Fruit fly (Drosophila melanogaster): ENCODE measurements around the gene obst-E.

Gene obst-E

DNA sequence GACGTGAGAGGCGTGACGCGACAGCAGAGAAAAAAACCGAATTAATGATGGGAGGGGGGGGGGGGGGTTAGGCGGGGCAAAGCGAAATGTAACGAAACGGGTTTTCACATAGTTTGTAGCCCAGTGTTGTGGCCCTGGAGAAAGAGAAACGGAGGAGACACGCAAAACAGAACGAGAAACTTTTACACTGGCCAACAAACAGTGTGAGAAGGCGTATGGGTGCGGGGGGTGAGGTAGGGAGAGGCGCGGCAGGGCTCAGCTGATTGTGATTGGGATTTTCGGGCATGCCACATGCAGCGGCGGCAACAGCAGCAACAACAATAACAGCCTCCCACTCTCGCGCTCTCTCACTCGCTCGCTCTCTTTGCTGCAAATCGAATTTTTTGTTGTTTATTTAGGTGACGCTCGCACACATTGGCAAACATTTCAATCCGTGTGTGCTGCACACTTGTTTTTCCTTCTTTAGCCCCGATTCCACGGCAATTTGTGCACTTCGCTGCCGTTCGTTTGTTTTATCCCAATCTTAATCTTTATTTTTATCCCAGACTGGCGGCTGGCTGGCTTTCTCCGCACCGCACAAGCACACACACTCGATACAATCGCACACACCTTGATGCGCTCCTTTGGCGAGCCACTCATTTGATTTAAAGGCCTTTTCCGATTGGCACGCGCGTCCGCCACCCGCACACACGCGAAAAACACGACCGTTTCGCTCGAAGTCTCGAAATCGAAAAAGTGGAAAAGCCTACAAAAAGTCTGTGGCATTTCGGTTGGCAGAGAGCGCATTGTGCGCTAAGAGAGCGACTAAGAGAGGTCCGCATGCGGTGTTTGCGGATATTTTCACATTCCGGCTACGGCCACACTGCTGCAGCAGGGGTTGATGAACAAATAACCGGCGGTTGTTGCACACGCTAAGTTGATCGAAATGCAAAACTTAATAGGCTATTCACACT is 33.8 kb upstream of the obst-E start, which contains the start of gene CG9171 (continued):
- TF ChIP-seq CG7963 (GFP tag; IDR thresholded peaks at IDR 0.05; ENCODE audit: partially characterized antibody) (peak; percentile 51; the same call in 1 of the 3 replicates), hbn (GFP tag; IDR thresholded peaks at IDR 0.05; ENCODE audit: partially characterized antibody) (no peak), CG6854 (GFP tag; optimal IDR thresholded peaks at IDR 0.05) (no peak), CG3407 (GFP tag; optimal IDR thresholded peaks at IDR 0.05) (no peak), BtbVII (GFP tag; optimal IDR thresholded peaks at IDR 0.05) (no peak), CG2678 (tag; optimal IDR thresholded peaks at IDR 0.05) (peak; percentile 33), abd-A (tag; optimal IDR thresholded peaks at IDR 0.05) (peak; percentile 58), Ets97D (GFP tag; optimal IDR thresholded peaks at IDR 0.05) (peak; percentile 80), Max (GFP tag; optimal IDR thresholded peaks at IDR 0.05) (no peak), Fer1 (GFP tag; optimal IDR thresholded peaks at IDR 0.05) (peak; percentile 41), lab (GFP tag; optimal IDR thresholded peaks at IDR 0.05) (peak; percentile 49), ERR (GFP tag; optimal IDR thresholded peaks at IDR 0.05) (no peak), E2f1 (GFP tag; IDR thresholded peaks at IDR 0.05) (no peak), Bdp1 (GFP tag; optimal IDR thresholded peaks at IDR 0.05) (peak; percentile 16), CG3163 (GFP tag; optimal IDR thresholded peaks at IDR 0.05) (peak; percentile 100), org-1 (GFP tag; optimal IDR thresholded peaks at IDR 0.05) (no peak), pita (GFP tag; optimal IDR thresholded peaks at IDR 0.05) (peak; percentile 88), CG1529 (GFP tag; optimal IDR thresholded peaks at IDR 0.05) (no peak), cas (GFP tag; IDR thresholded peaks at IDR 0.05) (no peak), sim (GFP tag; IDR thresholded peaks at IDR 0.05) (no peak), Side (GFP tag; optimal IDR thresholded peaks at IDR 0.05) (peak; percentile 32), CG7271 (tag; optimal IDR thresholded peaks at IDR 0.05) (no peak), CG7839 (tag; optimal IDR thresholded peaks at IDR 0.05) (peak; percentile 44), NC2α (GFP tag; optimal IDR thresholded peaks at IDR 0.05) (no peak), CG8944 (GFP tag; optimal IDR thresholded peaks at IDR 0.05) (no peak), GATAe (GFP tag; conservative IDR thresholded peaks at IDR 0.05) (no peak), Dbx (GFP tag; IDR thresholded peaks at IDR 0.05) (peak; percentile 53; the same call in 2 of the 3 replicates), dan (GFP tag; IDR thresholded peaks at IDR 0.05) (no peak), MTF-1 (GFP tag; optimal IDR thresholded peaks at IDR 0.05; ENCODE audit: borderline replicate concordance) (peak; percentile 44), CG9609 (GFP tag; optimal IDR thresholded peaks at IDR 0.05) (no peak), pzg (GFP tag; optimal IDR thresholded peaks at IDR 0.05) (peak; percentile 98), vnd (GFP tag; IDR thresholded peaks at IDR 0.05; ENCODE audit: partially characterized antibody) (no peak), h (optimal IDR thresholded peaks at IDR 0.05) (no peak), CG18619 (GFP tag; optimal IDR thresholded peaks at IDR 0.05) (no peak), Jarid2 (GFP tag; optimal IDR thresholded peaks at IDR 0.05) (peak; percentile 95), CG31441 (GFP tag; IDR thresholded peaks at IDR 0.05) (peak; percentile 51; the same call in 1 of the 2 replicates), CG17359 (tag; optimal IDR thresholded peaks at IDR 0.05) (peak; percentile 50), dmrt11E (tag; optimal IDR thresholded peaks at IDR 0.05) (peak; percentile 20), chm (GFP tag; IDR thresholded peaks at IDR 0.05) (peak; percentile 76), cad (GFP tag; optimal IDR thresholded peaks at IDR 0.05) (no peak), CG13424 (tag; optimal IDR thresholded peaks at IDR 0.05) (peak; percentile 54), croc (GFP tag; conservative IDR thresholded peaks at IDR 0.05) (no peak), Sry-δ (GFP tag; optimal IDR thresholded peaks at IDR 0.05) (peak; percentile 49), fd3F (GFP tag; optimal IDR thresholded peaks at IDR 0.05) (no peak), gem (tag; optimal IDR thresholded peaks at IDR 0.05) (no peak), CG10462 (GFP tag; optimal IDR thresholded peaks at IDR 0.05) (no peak), CG7928 (GFP tag; optimal IDR thresholded peaks at IDR 0.05) (peak; percentile 55), CG1602 (GFP tag; optimal IDR thresholded peaks at IDR 0.05) (no peak), Med (GFP tag) (peak; percentile 90)

Measured in whole organism, embryonic.